Fruit fly (Drosophila melanogaster) whole organism, adult: ENCODE measurements around the gene beta-Spec.

Source experiments
- CG11617 ChIP-seq: fragments of 200-800 bp; sonication (Bioruptor generic); optimal IDR thresholded peaks from 2 replicates; lab custom pipeline; 2017; ENCODE audit warnings: mild to moderate bottlenecking, missing biosample characterization, missing genetic modification reagents, missing genetic modification characterization
- CG12768 ChIP-seq: fragments of 200-800 bp; sonication (Bioruptor generic); optimal IDR thresholded peaks from 2 replicates; lab custom pipeline; 2017; ENCODE audit warnings: missing biosample characterization, missing genetic modification characterization, mild to moderate bottlenecking, moderate library complexity, missing genetic modification reagents
- CG14711 ChIP-seq: fragments of 200-800 bp; sonication (Bioruptor generic); optimal IDR thresholded peaks from 2 replicates; lab custom pipeline; 2018; ENCODE audit warnings: missing biosample characterization, mild to moderate bottlenecking, missing genetic modification characterization, moderate library complexity
- CG1620 ChIP-seq: fragments of 200-800 bp; sonication (Bioruptor generic); optimal IDR thresholded peaks from 2 replicates; lab custom pipeline; 2016; ENCODE audit warnings: missing biosample characterization, missing genetic modification characterization
- CG33017 ChIP-seq: fragments of 200-800 bp; sonication (Bioruptor generic); optimal IDR thresholded peaks from 2 replicates; lab custom pipeline; 2018; ENCODE audit warnings: missing biosample characterization, mild to moderate bottlenecking, missing genetic modification characterization, moderate library complexity
- CG5204 ChIP-seq: fragments of 200-800 bp; sonication (Bioruptor generic); optimal IDR thresholded peaks from 2 replicates; lab custom pipeline; 2016; ENCODE audit warnings: missing biosample characterization, missing genetic modification characterization
- CG7045 ChIP-seq: fragments of 200-800 bp; sonication (Bioruptor generic); optimal IDR thresholded peaks from 2 replicates; lab custom pipeline; 2017; ENCODE audit warnings: missing biosample characterization, mild to moderate bottlenecking, missing genetic modification characterization
- CG7101 ChIP-seq: fragments of 200-800 bp; sonication (Bioruptor generic); optimal IDR thresholded peaks from 2 replicates; lab custom pipeline; 2018; ENCODE audit warnings: missing biosample characterization, mild to moderate bottlenecking, missing genetic modification characterization, moderate library complexity
- Clk ChIP-seq: fragments of 200-800 bp; sonication (Bioruptor generic); optimal IDR thresholded peaks from 2 replicates; lab custom pipeline; 2017; ENCODE audit warnings: missing biosample characterization, missing genetic modification characterization
- Crg-1 ChIP-seq: fragments of 200-800 bp; sonication (Bioruptor generic); optimal IDR thresholded peaks from 2 replicates; lab custom pipeline; 2016; ENCODE audit warnings: missing biosample characterization, missing genetic modification characterization
- Hr96 ChIP-seq: fragments of 200-800 bp; sonication (Bioruptor generic); optimal IDR thresholded peaks from 2 replicates; lab custom pipeline; 2016; ENCODE audit warnings: missing biosample characterization, missing genetic modification characterization
- Mnt ChIP-seq: fragments of 200-800 bp; sonication (Bioruptor generic); optimal IDR thresholded peaks from 2 replicates; lab custom pipeline; 2016; ENCODE audit warnings: missing biosample characterization, mild to moderate bottlenecking, missing genetic modification characterization
- bab1 ChIP-seq: fragments of 200-800 bp; sonication (Bioruptor generic); optimal IDR thresholded peaks from 3 replicates; lab custom pipeline; 2019; ENCODE audit warnings: missing biosample characterization, mild to moderate bottlenecking, missing genetic modification characterization, moderate library complexity
- cic ChIP-seq: fragments of 200-800 bp; sonication (Bioruptor generic); optimal IDR thresholded peaks from 2 replicates; lab custom pipeline; 2017; ENCODE audit warnings: missing biosample characterization, mild to moderate bottlenecking, missing genetic modification characterization, moderate library complexity
- cnc ChIP-seq, 2 experiments: fragments of >200 bp; optimal IDR thresholded peaks; 2 replicates each; lab custom pipeline; 2017
- kay ChIP-seq: fragments of 200-800 bp; sonication (Bioruptor generic); peaks from one replicate; lab custom pipeline; 2016; ENCODE audit warnings: missing biosample characterization, missing genetic modification characterization, borderline replicate concordance
- ovo ChIP-seq: fragments of 200-800 bp; sonication (Bioruptor generic); optimal IDR thresholded peaks from 2 replicates; lab custom pipeline; 2016; ENCODE audit warnings: missing biosample characterization, missing genetic modification characterization
- pad ChIP-seq: fragments of 200-800 bp; sonication (Bioruptor generic); optimal IDR thresholded peaks from 3 replicates; lab custom pipeline; 2017; ENCODE audit warnings: missing biosample characterization, missing genetic modification characterization, mild to moderate bottlenecking, moderate library complexity, missing genetic modification reagents
- tj ChIP-seq: fragments of 200-800 bp; sonication (Bioruptor generic); optimal IDR thresholded peaks from 3 replicates; lab custom pipeline; 2017; ENCODE audit warnings: missing biosample characterization, mild to moderate bottlenecking, missing genetic modification characterization, moderate library complexity
- toe ChIP-seq: fragments of 200-800 bp; sonication (Bioruptor generic); optimal IDR thresholded peaks from 2 replicates; lab custom pipeline; 2016; ENCODE audit warnings: missing biosample characterization, missing genetic modification characterization

beta-Spec gene

dm6 chrX:17659119-17659452 lies 1.9 kb downstream of the beta-Spec start:
- no peak for TF ChIP-seq CG5204 (GFP tag; lab: Kevin White, UChicago)

- TF ChIP-seq CG14711 (tag; lab: Kevin White, UChicago), result no peak
- TF ChIP-seq pad, result no peak
- no peak for TF ChIP-seq tj (GFP tag; lab: Kevin White, UChicago)
- no peak for TF ChIP-seq kay (GFP tag; lab: Kevin White, UChicago)
- TF ChIP-seq CG11617, result no peak
- TF ChIP-seq CG33017 (tag; lab: Kevin White, UChicago), result no peak
- no peak for TF ChIP-seq CG7045 (GFP tag; lab: Kevin White, UChicago)
- TF ChIP-seq toe (GFP tag; lab: Kevin White, UChicago), result no peak
- no peak for TF ChIP-seq cnc (optimal IDR thresholded peaks at IDR 0.05; lab: Kevin White, UChicago)
- no peak for TF ChIP-seq Clk
- TF ChIP-seq CG1620 (GFP tag; lab: Kevin White, UChicago), result no peak
- no peak for TF ChIP-seq Hr96
- no peak for TF ChIP-seq bab1 (GFP tag; lab: Kevin White, UChicago)
- no peak for TF ChIP-seq CG7101
- no peak for TF ChIP-seq cic (GFP tag; lab: Kevin White, UChicago)
- TF ChIP-seq ovo (GFP tag; lab: Kevin White, UChicago), result no peak
Measured at dm6 chrX:17671788-17672187, 14.6 kb downstream of the beta-Spec start, which contains the start of gene CG12990. TSS of gene CG12990 (minus strand) at chrX:17671888.

dm6 chrX:17677953-17678668 lies 20.9 kb downstream of the beta-Spec start:
- TF ChIP-seq kay (GFP tag; lab: Kevin White, UChicago) (no peak), cnc (optimal IDR thresholded peaks at IDR 0.05; lab: Kevin White, UChicago) (no peak), CG1620 (GFP tag; lab: Kevin White, UChicago) (no peak), CG7101 (no peak), CG12768 (GFP tag; lab: Kevin White, UChicago) (no peak), ovo (GFP tag; lab: Kevin White, UChicago) (no peak), Hr96 (no peak), CG33017 (tag; lab: Kevin White, UChicago) (no peak), tj (GFP tag; lab: Kevin White, UChicago) (no peak), CG5204 (GFP tag; lab: Kevin White, UChicago) (no peak), pad (no peak), Clk (no peak), Crg-1 (GFP tag; lab: Kevin White, UChicago) (no peak), CG14711 (tag; lab: Kevin White, UChicago) (no peak), CG11617 (no peak), bab1 (GFP tag; lab: Kevin White, UChicago) (no peak)

- TF ChIP-seq ovo (GFP tag; lab: Kevin White, UChicago) (no peak), CG11617 (no peak), CG33017 (tag; lab: Kevin White, UChicago) (no peak), CG1620 (GFP tag; lab: Kevin White, UChicago) (no peak), CG7045 (GFP tag; lab: Kevin White, UChicago) (no peak), tj (GFP tag; lab: Kevin White, UChicago) (no peak)
Measured at dm6 chrX:17679642-17680571, 22.7 kb downstream of the beta-Spec start.

dm6 chrX:17682745-17683505 lies 25.8 kb downstream of the beta-Spec start:
- TF ChIP-seq bab1 (GFP tag; lab: Kevin White, UChicago) (peak; percentile 30), CG14711 (tag; lab: Kevin White, UChicago) (peak; percentile 16), pad (no peak), CG7045 (GFP tag; lab: Kevin White, UChicago) (no peak), Clk (no peak), tj (GFP tag; lab: Kevin White, UChicago) (peak; percentile 23), CG5204 (GFP tag; lab: Kevin White, UChicago) (peak; percentile 29), kay (GFP tag; lab: Kevin White, UChicago) (no peak), Hr96 (no peak), CG7101 (no peak), toe (GFP tag; lab: Kevin White, UChicago) (no peak), ovo (GFP tag; lab: Kevin White, UChicago) (peak; percentile 21)

dm6 chrX:17683506-17683858 lies 26.3 kb downstream of the beta-Spec start:
- TF ChIP-seq Mnt (GFP tag; lab: Kevin White, UChicago), result no peak
- TF ChIP-seq bab1 (GFP tag; lab: Kevin White, UChicago), result no peak
- no peak for TF ChIP-seq Clk
